Fruit fly (Drosophila melanogaster) whole organism, embryonic: ENCODE data around the gene Cip4.
A peak's percentile ranks its signal among the peaks of the same experiment; 100 is the strongest.

ENCODE experiments used
- Atf-2 ChIP-seq: fragments of 200-800 bp; sonication (Bioruptor generic); optimal IDR thresholded peaks from 2 replicates; lab custom pipeline; 2016; ENCODE audit warnings: missing biosample characterization, missing genetic modification characterization
- Awh ChIP-seq: fragments of 200-800 bp; sonication (Bioruptor generic); IDR thresholded peaks from 2 replicates; pipeline ENCODE4, ENCODE4 v1.3.6; 2022; ENCODE audit warnings: missing biosample characterization, missing genetic modification characterization
- B-H1 ChIP-seq: fragments of 200-800 bp; sonication (Bioruptor generic); IDR thresholded peaks from 3 replicates; pipeline ENCODE4 v1.3.6; 2022; ENCODE audit warnings: missing biosample characterization, missing genetic modification characterization
- B-H2 ChIP-seq: fragments of 200-800 bp; sonication (Bioruptor generic); optimal IDR thresholded peaks from 2 replicates; lab custom pipeline; 2018; ENCODE audit warnings: missing biosample characterization, mild to moderate bottlenecking, missing genetic modification characterization
- CG10565 ChIP-seq: fragments of 200-800 bp; sonication (Bioruptor generic); optimal IDR thresholded peaks from 3 replicates; lab custom pipeline; 2016; ENCODE audit warnings: missing biosample characterization, mild to moderate bottlenecking, missing genetic modification characterization
- CG12942 ChIP-seq: fragments of 200-800 bp; sonication (Bioruptor generic); optimal IDR thresholded peaks from 3 replicates; lab custom pipeline; 2016; ENCODE audit warnings: missing biosample characterization, missing genetic modification characterization
- CG15601 ChIP-seq: fragments of 200-800 bp; sonication (Bioruptor generic); optimal IDR thresholded peaks from 3 replicates; lab custom pipeline; 2019; ENCODE audit warnings: missing biosample characterization, mild to moderate bottlenecking, missing genetic modification characterization, moderate library complexity
- CG1603 ChIP-seq: fragments of 200-800 bp; sonication (Bioruptor generic); optimal IDR thresholded peaks from 2 replicates; lab custom pipeline; 2019; ENCODE audit warnings: missing biosample characterization, mild to moderate bottlenecking, missing genetic modification characterization, moderate library complexity
- CG17328 ChIP-seq: fragments of 200-800 bp; sonication (Bioruptor generic); IDR thresholded peaks from 2 replicates; pipeline ENCODE4 v1.3.6; 2022; ENCODE audit warnings: missing biosample characterization, missing genetic modification characterization
- CG2129 ChIP-seq: fragments of 200-800 bp; sonication (Bioruptor generic); IDR thresholded peaks from 2 replicates; pipeline ENCODE4 v1.3.6; 2022; ENCODE audit warnings: missing biosample characterization, missing genetic modification characterization; ENCODE audit not compliant: partially characterized antibody
- CG2875 ChIP-seq: fragments of 200-800 bp; sonication (Bioruptor generic); optimal IDR thresholded peaks from 2 replicates; lab custom pipeline; 2017; ENCODE audit warnings: missing biosample characterization, mild to moderate bottlenecking, missing genetic modification characterization, missing genetic modification reagents
- CG31441 ChIP-seq: fragments of 200-800 bp; sonication (Bioruptor generic); IDR thresholded peaks from 2 replicates; pipeline ENCODE4 v1.3.6; 2022; ENCODE audit warnings: missing biosample characterization, missing genetic modification characterization
- CG3163 ChIP-seq: fragments of 200-800 bp; sonication (Bioruptor generic); optimal IDR thresholded peaks from 3 replicates; lab custom pipeline; 2016; ENCODE audit warnings: missing biosample characterization, missing genetic modification characterization
- CG34376 ChIP-seq: fragments of 200-800 bp; sonication (Bioruptor generic); optimal IDR thresholded peaks from 2 replicates; lab custom pipeline; 2018; ENCODE audit warnings: missing biosample characterization, mild to moderate bottlenecking, missing genetic modification characterization
- CG4282 ChIP-seq: fragments of 200-800 bp; sonication (Bioruptor generic); optimal IDR thresholded peaks from 2 replicates; lab custom pipeline; 2016; ENCODE audit warnings: missing biosample characterization, missing genetic modification characterization
- CG5180 ChIP-seq: fragments of 200-800 bp; sonication (Bioruptor generic); optimal IDR thresholded peaks from 3 replicates; lab custom pipeline; 2017; ENCODE audit warnings: missing biosample characterization, missing genetic modification characterization, mild to moderate bottlenecking, moderate library complexity, missing genetic modification reagents
- CG6683 ChIP-seq: fragments of 200-800 bp; sonication (Bioruptor generic); optimal IDR thresholded peaks from 2 replicates; lab custom pipeline; 2017; ENCODE audit warnings: missing biosample characterization, mild to moderate bottlenecking, missing genetic modification characterization, missing genetic modification reagents
- CG6689 ChIP-seq: fragments of 200-800 bp; sonication (Bioruptor generic); IDR thresholded peaks from 2 replicates; pipeline ENCODE4 v1.3.6; 2022; ENCODE audit warnings: missing biosample characterization, missing genetic modification characterization
- CG6765 ChIP-seq: fragments of 200-800 bp; sonication (Bioruptor generic); optimal IDR thresholded peaks from 3 replicates; lab custom pipeline; 2017; ENCODE audit warnings: missing biosample characterization, mild to moderate bottlenecking, missing genetic modification characterization
- CG6813 ChIP-seq: fragments of 200-800 bp; sonication (Bioruptor generic); optimal IDR thresholded peaks from 2 replicates; lab custom pipeline; 2017; ENCODE audit warnings: missing biosample characterization, missing genetic modification characterization, mild to moderate bottlenecking, moderate library complexity, missing genetic modification reagents
- CG7839 ChIP-seq: fragments of 200-800 bp; sonication (Bioruptor generic); optimal IDR thresholded peaks from 3 replicates; lab custom pipeline; 2018; ENCODE audit warnings: missing biosample characterization, mild to moderate bottlenecking, missing genetic modification characterization, moderate library complexity
- Dip2 ChIP-seq: fragments of 200-800 bp; sonication (Bioruptor generic); IDR thresholded peaks from 2 replicates; pipeline ENCODE4 v1.3.6; 2022; ENCODE audit warnings: missing biosample characterization, missing genetic modification characterization
- Dp ChIP-seq: fragments of 200-800 bp; sonication (Bioruptor generic); optimal IDR thresholded peaks from 2 replicates; lab custom pipeline; 2018; ENCODE audit warnings: missing biosample characterization, mild to moderate bottlenecking, missing genetic modification characterization, moderate library complexity
- E2f2 ChIP-seq: fragments of 200-800 bp; sonication (Bioruptor generic); IDR thresholded peaks from 2 replicates; pipeline ENCODE4 v1.3.6; 2022; ENCODE audit warnings: missing biosample characterization, missing genetic modification characterization
- Fer1 ChIP-seq: fragments of 200-800 bp; sonication (Bioruptor generic); optimal IDR thresholded peaks from 2 replicates; lab custom pipeline; 2017; ENCODE audit warnings: missing biosample characterization, mild to moderate bottlenecking, missing genetic modification characterization
- Fer3 ChIP-seq: fragments of 200-800 bp; sonication (Bioruptor generic); optimal IDR thresholded peaks from 2 replicates; lab custom pipeline; 2018; ENCODE audit warnings: missing biosample characterization, mild to moderate bottlenecking, missing genetic modification characterization, moderate library complexity
- Med ChIP-seq: fragments of 200-800 bp; sonication (Bioruptor generic); peaks from one replicate; lab custom pipeline; 2016; ENCODE audit warnings: missing biosample characterization, missing genetic modification characterization, mild to moderate bottlenecking, inconsistent platforms, moderate library complexity
- Oaz ChIP-seq: fragments of 200-800 bp; sonication (Bioruptor generic); IDR thresholded peaks from 2 replicates; pipeline ENCODE4 v1.3.6; 2022; ENCODE audit warnings: missing biosample characterization, missing genetic modification characterization
- TFAM ChIP-seq: fragments of 200-800 bp; sonication (Bioruptor generic); optimal IDR thresholded peaks from 2 replicates; lab custom pipeline; 2017; ENCODE audit warnings: missing biosample characterization, missing genetic modification characterization, inconsistent platforms
- Xrp1 ChIP-seq: fragments of 200-800 bp; sonication (Bioruptor generic); IDR thresholded peaks from 2 replicates; pipeline ENCODE4 v1.3.6; 2022; ENCODE audit warnings: missing biosample characterization, missing genetic modification characterization
- al ChIP-seq: fragments of 200-800 bp; sonication (Bioruptor generic); IDR thresholded peaks from 2 replicates; pipeline ENCODE4 v1.3.6; 2022; ENCODE audit warnings: missing biosample characterization, missing genetic modification characterization
- chn ChIP-seq: fragments of 200-800 bp; sonication (Bioruptor generic); optimal IDR thresholded peaks from 2 replicates; lab custom pipeline; 2016; ENCODE audit warnings: missing biosample characterization, missing genetic modification characterization
- da ChIP-seq: fragments of 200-800 bp; sonication (Bioruptor generic); optimal IDR thresholded peaks from 2 replicates; lab custom pipeline; 2016; ENCODE audit warnings: missing biosample characterization, missing genetic modification characterization
- disco-r ChIP-seq: fragments of 200-800 bp; sonication (Bioruptor generic); optimal IDR thresholded peaks from 2 replicates; lab custom pipeline; 2016; ENCODE audit warnings: missing biosample characterization, missing genetic modification characterization
- dysf ChIP-seq: fragments of 200-800 bp; sonication (Bioruptor generic); IDR thresholded peaks from 3 replicates; pipeline ENCODE4 v1.3.6; 2022; ENCODE audit warnings: missing biosample characterization, missing genetic modification characterization
- en ChIP-seq: fragments of 200-800 bp; sonication (Bioruptor generic); optimal IDR thresholded peaks from 2 replicates; lab custom pipeline; 2016; ENCODE audit warnings: missing biosample characterization, missing genetic modification characterization
- gsb ChIP-seq: fragments of 200-800 bp; sonication (Bioruptor generic); IDR thresholded peaks from 2 replicates; pipeline ENCODE4 v1.3.6; 2022; ENCODE audit warnings: missing biosample characterization, missing genetic modification characterization
- gsb-n ChIP-seq: fragments of 200-800 bp; sonication (Bioruptor generic); optimal IDR thresholded peaks from 3 replicates; lab custom pipeline; 2018; ENCODE audit warnings: missing biosample characterization, mild to moderate bottlenecking, missing genetic modification characterization
- mld ChIP-seq: fragments of 200-800 bp; sonication (Bioruptor generic); IDR thresholded peaks from 3 replicates; pipeline ENCODE4 v1.3.6; 2022; ENCODE audit warnings: missing biosample characterization, missing genetic modification characterization; ENCODE audit not compliant: partially characterized antibody
- nerfin-1 ChIP-seq: fragments of 200-800 bp; sonication (Bioruptor generic); optimal IDR thresholded peaks from 3 replicates; lab custom pipeline; 2019; ENCODE audit warnings: missing biosample characterization, mild to moderate bottlenecking, missing genetic modification characterization, moderate library complexity
- org-1 ChIP-seq: fragments of 200-800 bp; sonication (Bioruptor generic); optimal IDR thresholded peaks from 2 replicates; lab custom pipeline; 2017; ENCODE audit warnings: missing biosample characterization, missing genetic modification characterization
- pita ChIP-seq: fragments of 200-800 bp; sonication (Bioruptor generic); optimal IDR thresholded peaks from 2 replicates; lab custom pipeline; 2017; ENCODE audit warnings: missing biosample characterization, mild to moderate bottlenecking, missing genetic modification characterization
- sd ChIP-seq: fragments of 200-800 bp; sonication (Bioruptor generic); optimal IDR thresholded peaks from 3 replicates; lab custom pipeline; 2018; ENCODE audit warnings: missing biosample characterization, mild to moderate bottlenecking, missing genetic modification characterization, moderate library complexity
- sim ChIP-seq: fragments of 200-800 bp; sonication (Bioruptor generic); IDR thresholded peaks from 2 replicates; pipeline ENCODE4 v1.3.6; 2022; ENCODE audit warnings: missing biosample characterization, missing genetic modification characterization
- ssp ChIP-seq: fragments of 200-800 bp; sonication (Bioruptor generic); IDR thresholded peaks from 2 replicates; pipeline ENCODE4 v1.3.6; 2022; ENCODE audit warnings: missing biosample characterization, missing genetic modification characterization
- tup ChIP-seq: fragments of 200-800 bp; sonication (Bioruptor generic); optimal IDR thresholded peaks from 2 replicates; lab custom pipeline; 2016; ENCODE audit warnings: missing biosample characterization, mild to moderate bottlenecking, missing genetic modification characterization, moderate library complexity
- wor ChIP-seq: fragments of 200-800 bp; sonication (Bioruptor generic); IDR thresholded peaks from 2 replicates; pipeline ENCODE4 v1.3.6; 2022; ENCODE audit warnings: missing biosample characterization, missing genetic modification characterization
- yki ChIP-seq: fragments of >200 bp; optimal IDR thresholded peaks from 3 replicates; lab custom pipeline; 2018
- z ChIP-seq: fragments of 200-800 bp; sonication (Bioruptor generic); IDR thresholded peaks from 3 replicates; pipeline ENCODE4 v1.3.6; 2022; ENCODE audit warnings: missing biosample characterization, missing genetic modification characterization

The Cip4 gene

DNA sequence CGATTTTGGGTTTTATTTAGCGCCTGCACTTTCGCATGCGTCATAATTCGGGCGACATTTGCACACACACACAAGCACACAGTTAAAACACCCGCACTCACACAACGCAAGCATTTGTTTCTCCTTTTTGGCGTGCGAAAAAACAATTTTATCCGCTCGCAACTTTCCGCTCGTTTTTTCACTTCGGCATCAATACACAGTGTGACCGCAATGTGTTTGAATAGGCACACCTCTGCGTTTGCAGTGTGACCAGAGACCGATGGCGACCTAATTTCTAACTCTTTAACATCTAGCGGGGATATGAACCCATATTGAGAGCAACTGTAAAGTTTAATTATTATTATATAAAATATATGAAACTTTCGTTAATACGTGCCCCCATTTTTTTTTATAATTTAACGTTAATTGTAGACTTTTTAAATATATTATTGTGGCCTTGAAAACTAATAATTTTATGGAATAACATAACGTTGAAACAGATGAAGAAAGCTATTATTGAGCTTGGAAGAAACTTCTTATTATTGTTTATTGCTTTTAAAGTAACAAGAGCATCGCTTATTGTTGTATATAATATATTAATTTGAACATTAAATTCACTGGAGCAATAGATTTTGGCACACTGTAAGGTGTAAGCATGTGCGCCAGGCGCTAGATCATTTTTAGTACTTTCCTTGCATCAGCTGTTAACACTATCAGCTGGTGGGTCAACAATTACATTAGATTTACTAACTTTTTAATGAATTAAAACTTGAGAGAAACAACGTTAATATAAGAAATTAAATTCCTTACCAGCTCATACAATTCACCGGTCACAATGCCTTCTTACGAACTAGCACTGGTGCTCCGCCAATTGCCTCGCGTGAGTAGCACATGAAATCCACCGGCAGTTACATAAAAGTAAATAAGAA, at the start of gene Cip4, which contains the start of gene mRpS6 (continued):
- peak; percentile 32 for TF ChIP-seq CG1603 (tag; lab: Kevin White, UChicago)
- peak; percentile 54 for TF ChIP-seq pita (GFP tag; lab: Kevin White, UChicago)
- TF ChIP-seq al (GFP tag; lab: Robert Waterston, UW), result peak; percentile 64
- TF ChIP-seq CG31441 (GFP tag; lab: Robert Waterston, UW), result peak; percentile 72
- peak; percentile 48 for TF ChIP-seq CG6765 (GFP tag; lab: Kevin White, UChicago)
- peak; percentile 33 for TF ChIP-seq Dp
- TF ChIP-seq Oaz (GFP tag; lab: Robert Waterston, UW), result peak; percentile 77
- TF ChIP-seq Fer3 (tag; lab: Kevin White, UChicago), result no peak
- no peak for TF ChIP-seq disco-r (GFP tag; lab: Kevin White, UChicago)
- TF ChIP-seq CG17328 (GFP tag; lab: Robert Waterston, UW), result peak; percentile 86
- TF ChIP-seq CG5180 (GFP tag; lab: Kevin White, UChicago), result no peak
- TF ChIP-seq CG7839 (tag; lab: Kevin White, UChicago), result peak; percentile 88
- TF ChIP-seq Atf-2 (GFP tag; lab: Kevin White, UChicago), result no peak
- peak; percentile 61 for TF ChIP-seq wor (GFP tag; lab: Robert Waterston, UW)
- TF ChIP-seq CG2129 (GFP tag; lab: Robert Waterston, UW), result no peak
- peak; percentile 74 for TF ChIP-seq Xrp1 (GFP tag; lab: Robert Waterston, UW)
- no peak for TF ChIP-seq CG6813 (GFP tag; lab: Kevin White, UChicago)
- TF ChIP-seq mld (GFP tag; lab: Robert Waterston, UW), result 0 out of 3 replicates have a peak, but pooled peaks have one; percentile 47
- peak; percentile 56 for TF ChIP-seq chn (GFP tag; lab: Kevin White, UChicago)
- peak; percentile 78 for TF ChIP-seq CG12942
- TF ChIP-seq z (GFP tag; lab: Robert Waterston, UW), result no peak; the same call in 2 of the 3 replicates
- TF ChIP-seq gsb (GFP tag; lab: Robert Waterston, UW), result no peak
- TF ChIP-seq CG3163, result no peak
- TF ChIP-seq sd, result no peak
- TF ChIP-seq B-H2 (GFP tag; lab: Kevin White, UChicago), result peak; percentile 85
- no peak for TF ChIP-seq da (GFP tag; lab: Kevin White, UChicago)
- 0 out of 2 replicates have a peak, but pooled peaks have one; percentile 54 for TF ChIP-seq Awh (GFP tag; lab: Robert Waterston, UW)
- TF ChIP-seq Med (GFP tag; lab: Kevin White, UChicago), result peak; percentile 89
- no peak for TF ChIP-seq sim (GFP tag; lab: Robert Waterston, UW)
- peak; percentile 77 for TF ChIP-seq dysf (GFP tag; lab: Robert Waterston, UW)
- TF ChIP-seq CG6683 (GFP tag; lab: Kevin White, UChicago), result peak; percentile 48
- peak; percentile 81 for TF ChIP-seq CG15601
- no peak for TF ChIP-seq CG10565 (GFP tag; lab: Kevin White, UChicago)
- TF ChIP-seq B-H1 (GFP tag; lab: Robert Waterston, UW), result no peak
- TF ChIP-seq CG34376 (GFP tag; lab: Kevin White, UChicago), result peak; percentile 47
- no peak for TF ChIP-seq TFAM (GFP tag; lab: Kevin White, UChicago)
- TF ChIP-seq CG6689 (GFP tag; lab: Robert Waterston, UW), result peak; percentile 63
- TF ChIP-seq Fer1, result no peak
- TF ChIP-seq gsb-n, result peak; percentile 63
- no peak for TF ChIP-seq Dip2
- TF ChIP-seq en, result no peak
- peak; percentile 70 for TF ChIP-seq tup (GFP tag; lab: Kevin White, UChicago)
- peak; percentile 50 for TF ChIP-seq org-1 (GFP tag; lab: Kevin White, UChicago)
- no peak for TF ChIP-seq nerfin-1
- TF ChIP-seq yki, result no peak
- peak; percentile 79 for TF ChIP-seq CG4282
- peak; percentile 34 for TF ChIP-seq CG2875 (GFP tag; lab: Kevin White, UChicago)
- peak; percentile 62; the same call in 1 of the 2 replicates for TF ChIP-seq E2f2 (GFP tag; lab: Robert Waterston, UW)
- TF ChIP-seq ssp (GFP tag; lab: Robert Waterston, UW), result peak; percentile 57
